Fruit fly (Drosophila melanogaster): Measurements from ENCODE around the gene CG42841.

The CG42841 gene

DNA sequence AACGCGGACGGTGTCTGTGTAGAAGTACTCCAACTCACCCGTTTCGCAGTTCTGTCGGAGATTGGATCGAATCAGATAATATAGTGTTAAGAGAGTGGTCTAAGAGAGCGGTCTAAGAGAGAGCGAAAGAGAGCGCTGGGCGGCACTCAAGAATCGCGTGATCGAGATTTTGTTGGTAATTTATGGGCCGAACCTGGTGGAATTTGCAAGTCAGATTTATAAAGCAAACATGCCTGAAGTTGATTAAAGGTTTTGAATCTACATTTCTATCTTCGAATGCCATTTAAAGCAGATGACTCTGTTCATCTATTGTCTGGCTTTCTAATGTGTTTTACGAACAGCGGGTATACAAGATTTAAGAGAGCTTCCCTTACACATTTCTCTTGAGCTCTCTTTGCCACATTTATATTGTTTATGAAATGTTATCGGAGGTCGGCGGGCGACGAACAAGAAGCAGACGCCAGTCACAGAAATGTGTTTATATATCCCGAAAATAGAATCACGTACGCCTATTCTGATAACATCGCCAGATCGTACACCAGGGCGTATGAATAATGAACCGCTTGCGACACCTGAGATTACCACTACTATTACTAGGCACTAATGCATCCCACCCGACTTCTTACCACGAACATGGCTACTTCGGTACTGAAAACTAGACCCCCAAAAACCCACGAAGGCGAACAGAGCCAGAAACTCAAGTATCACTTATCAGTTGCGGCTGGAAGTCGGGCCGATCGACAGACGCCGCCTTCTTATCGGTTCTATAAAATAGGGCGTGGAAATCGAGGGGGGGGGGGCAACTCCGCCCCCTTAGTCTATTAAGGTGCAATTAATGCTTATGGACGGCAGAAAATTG lies 37.8 kb downstream of the CG42841 start:
- no peak for TF ChIP-seq EcR (GFP tag; optimal IDR thresholded peaks at IDR 0.05)
- no peak for TF ChIP-seq psq (optimal IDR thresholded peaks at IDR 0.05)
- no peak for TF ChIP-seq usp (GFP tag; optimal IDR thresholded peaks at IDR 0.05)
- no peak for TF ChIP-seq pan (optimal IDR thresholded peaks at IDR 0.05)
- TF ChIP-seq Dll (optimal IDR thresholded peaks at IDR 0.05) = no peak
- TF ChIP-seq CG8478 (optimal IDR thresholded peaks at IDR 0.05) = no peak

DNA sequence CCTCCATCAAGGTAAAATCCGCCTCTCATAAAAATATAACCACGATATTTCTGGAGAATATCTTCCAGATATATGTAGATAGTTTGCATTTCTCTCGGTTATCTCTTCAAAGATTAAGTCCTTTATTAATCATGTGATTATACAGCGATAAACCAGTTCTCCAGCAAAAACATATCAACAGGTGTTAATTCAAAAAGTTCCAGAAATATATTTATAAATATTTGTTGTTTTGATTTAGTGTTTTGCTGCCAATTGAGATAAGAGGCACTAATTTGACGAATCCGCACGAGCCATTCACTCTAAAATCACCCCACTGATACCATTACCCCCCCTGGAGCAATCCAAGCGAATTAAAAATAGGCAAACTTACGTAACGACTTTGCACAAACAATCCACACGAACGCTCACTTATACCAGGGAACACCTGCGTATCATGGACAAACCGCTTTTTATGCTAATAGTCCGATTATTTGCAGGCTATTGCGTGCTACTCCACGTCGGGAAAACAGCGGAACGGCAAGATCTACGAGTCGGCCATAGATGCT lies 40.8 kb downstream of the CG42841 start:
- TF ChIP-seq psq (optimal IDR thresholded peaks at IDR 0.05) (no peak), usp (GFP tag; optimal IDR thresholded peaks at IDR 0.05) (no peak), EcR (GFP tag; optimal IDR thresholded peaks at IDR 0.05) (no peak), CG8478 (optimal IDR thresholded peaks at IDR 0.05) (no peak), Dll (optimal IDR thresholded peaks at IDR 0.05) (no peak), pan (optimal IDR thresholded peaks at IDR 0.05) (no peak)

- TF ChIP-seq usp (GFP tag; optimal IDR thresholded peaks at IDR 0.05) = no peak
- no peak for TF ChIP-seq Dll (optimal IDR thresholded peaks at IDR 0.05)
- TF ChIP-seq psq (optimal IDR thresholded peaks at IDR 0.05) = no peak
- TF ChIP-seq EcR (GFP tag; optimal IDR thresholded peaks at IDR 0.05) = no peak
- no peak for TF ChIP-seq CG8478 (optimal IDR thresholded peaks at IDR 0.05)
- TF ChIP-seq pan (optimal IDR thresholded peaks at IDR 0.05) = no peak
Observed at dm6 chr3L:1964099-1964498, 41.4 kb downstream of the CG42841 start, which contains the start of gene mv. mv (minus strand) TSS chr3L:1964178.

dm6 chr3L:1962964-1963363 lies 42.5 kb downstream of the CG42841 start, which contains the start of gene SCOT:
SCOT (plus strand) TSS chr3L:1963143.
- TF ChIP-seq usp (GFP tag; optimal IDR thresholded peaks at IDR 0.05) (no peak), pan (optimal IDR thresholded peaks at IDR 0.05) (no peak), CG8478 (optimal IDR thresholded peaks at IDR 0.05) (no peak), psq (optimal IDR thresholded peaks at IDR 0.05) (no peak), EcR (GFP tag; optimal IDR thresholded peaks at IDR 0.05) (no peak), Dll (optimal IDR thresholded peaks at IDR 0.05) (no peak)
